Worm (Caenorhabditis elegans) whole organism, L4/young adult: ENCODE results near the gene M05D6.2.

ENCODE experiments used
- dao-5 ChIP-seq: sonication (generic microtip); optimal IDR thresholded peaks from 2 replicates; lab custom pipeline; 2016; ENCODE audit warnings: missing genotype, missing genetic modification characterization, moderate library complexity, missing compliant biosample characterization
- him-1 ChIP-seq: sonication (generic microtip); optimal IDR thresholded peaks from 2 replicates; lab custom pipeline; 2016; ENCODE audit warnings: missing genotype, missing genetic modification reagents, missing genetic modification characterization, missing compliant biosample characterization

DNA sequence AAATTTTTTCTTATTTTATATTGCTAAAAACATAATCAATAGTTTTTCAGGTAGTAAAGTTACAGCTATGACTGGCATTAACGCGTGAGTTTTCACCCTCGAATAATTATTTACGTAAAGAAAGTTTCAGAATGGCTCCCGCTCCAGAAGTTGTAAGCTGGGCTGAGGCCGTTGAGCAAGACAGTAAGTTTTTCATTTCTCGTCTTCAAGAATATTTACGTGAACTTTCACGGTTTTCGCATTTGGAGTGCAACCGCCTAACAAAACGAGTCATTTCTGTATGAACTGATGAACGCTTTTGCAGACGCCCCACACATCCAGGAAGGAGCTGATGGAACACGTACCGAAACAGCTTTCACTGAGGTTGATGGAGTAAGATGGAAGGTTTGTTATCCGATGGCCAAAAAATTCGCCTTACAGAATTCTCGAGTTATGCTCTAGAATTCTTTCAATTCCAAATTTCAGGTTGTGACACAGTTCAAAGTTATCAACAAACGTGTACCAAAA, 25.1 kb upstream of the M05D6.2 start, which contains the start of gene eif-3.G:
- no peak for TF ChIP-seq him-1 (tag; lab: Kevin White, UChicago)
- TF ChIP-seq dao-5 (tag; lab: Kevin White, UChicago) = no peak
